Fruit fly (Drosophila melanogaster) whole organism, larva: ENCODE data around the gene CG4995.
A peak's percentile ranks its signal among the peaks of the same experiment; 100 is the strongest.

ENCODE experiments used
- noc ChIP-seq: fragments of 200-800 bp; sonication (Bioruptor generic); optimal IDR thresholded peaks from 3 replicates; lab custom pipeline; 2019; ENCODE audit warnings: missing biosample characterization, mild to moderate bottlenecking, missing genetic modification characterization, moderate library complexity

The CG4995 gene

dm6 chr2L:10306518-10307260, 15.6 kb upstream of the CG4995 start, which contains the start of the genes CG5390 and CG4968:
TSS of gene CG5390 (minus strand) at chr2L:10306594.
TSS of gene CG4968 (plus strand) at chr2L:10306922.
- peak; percentile 59 for TF ChIP-seq noc

dm6 chr2L:10310614-10311382, 11.5 kb upstream of the CG4995 start, which contains the start of gene Cdk5alpha:
TSS of gene Cdk5alpha (minus strand) at chr2L:10310956.
- no peak for TF ChIP-seq noc

- TF ChIP-seq noc: no peak
These were observed 10.5 kb upstream of the CG4995 start for dm6 chr2L:10311822-10312221.

dm6 chr2L:10314327-10315210, 7.7 kb upstream of the CG4995 start, which contains the start of the genes Usp14 and CG4972:
TSS of gene Usp14 (minus strand) at chr2L:10314396.
TSS of gene CG4972 (plus strand) at chr2L:10314792.
- TF ChIP-seq noc: no peak

dm6 chr2L:10315888-10316287, 6.4 kb upstream of the CG4995 start:
- no peak for TF ChIP-seq noc

- TF ChIP-seq noc: peak; percentile 23
These were observed 2.0 kb upstream of the CG4995 start for dm6 chr2L:10320174-10320775.

dm6 chr2L:10321036-10321583, 1.2 kb upstream of the CG4995 start:
- TF ChIP-seq noc: no peak

- TF ChIP-seq noc: peak; percentile 35
These were observed 664 bp upstream of the CG4995 start for dm6 chr2L:10321612-10322011.

dm6 chr2L:10322773-10323487, 654 bp downstream of the CG4995 start, which contains the start of gene CG5381:
TSS of gene CG5381 (minus strand) at chr2L:10323102.
- peak; percentile 62 for TF ChIP-seq noc

- no peak for TF ChIP-seq noc
These were observed 5.5 kb downstream of the CG4995 start, which contains the start of gene RnrL for dm6 chr2L:10327790-10328189. TSS of gene RnrL (minus strand) at chr2L:10327943.

- no peak for TF ChIP-seq noc
These were observed 9.0 kb downstream of the CG4995 start, which contains the start of the genes Schip1 and Cox10 for dm6 chr2L:10331066-10331847. TSS of gene Schip1 (minus strand) at chr2L:10331116. TSS of gene Cox10 (plus strand) at chr2L:10331471.

dm6 chr2L:10333091-10333991, 11.1 kb downstream of the CG4995 start, which contains the start of gene GATAd:
TSS of gene GATAd (plus strand) at chr2L:10333734.
- no peak for TF ChIP-seq noc

dm6 chr2L:10334213-10334612, 11.9 kb downstream of the CG4995 start:
- no peak for TF ChIP-seq noc
